Fruit fly (Drosophila melanogaster) whole organism, embryonic: Measurements from ENCODE around the gene CG9150.

Source experiments
- Adf1 ChIP-seq: fragments of 200-800 bp; sonication (Bioruptor generic); IDR thresholded peaks from 2 replicates; pipeline ENCODE4 v1.3.6; 2022; ENCODE audit warnings: missing biosample characterization, missing genetic modification characterization
- Antp ChIP-seq: fragments of 200-800 bp; sonication (Bioruptor generic); optimal IDR thresholded peaks from 3 replicates; lab custom pipeline; 2016; ENCODE audit warnings: missing biosample characterization, missing genetic modification characterization
- BtbVII ChIP-seq: fragments of 200-800 bp; sonication (Bioruptor generic); optimal IDR thresholded peaks from 3 replicates; lab custom pipeline; 2017; ENCODE audit warnings: missing biosample characterization, mild to moderate bottlenecking, missing genetic modification characterization
- CG10959 ChIP-seq: fragments of 200-800 bp; sonication (Bioruptor generic); IDR thresholded peaks from 2 replicates; pipeline ENCODE4 v1.3.6; 2022; ENCODE audit warnings: missing biosample characterization, missing genetic modification characterization
- CG10979 ChIP-seq: fragments of 200-800 bp; sonication (Bioruptor generic); optimal IDR thresholded peaks from 2 replicates; lab custom pipeline; 2018; ENCODE audit warnings: missing biosample characterization, mild to moderate bottlenecking, missing genetic modification characterization, moderate library complexity
- CG11723 ChIP-seq: fragments of 200-800 bp; sonication (Bioruptor generic); optimal IDR thresholded peaks from 2 replicates; lab custom pipeline; 2017; ENCODE audit warnings: missing biosample characterization, mild to moderate bottlenecking, missing genetic modification characterization
- CG12071 ChIP-seq: fragments of 200-800 bp; sonication (Bioruptor generic); optimal IDR thresholded peaks from 3 replicates; lab custom pipeline; 2018; ENCODE audit warnings: missing biosample characterization, mild to moderate bottlenecking, missing genetic modification characterization
- CG13287 ChIP-seq: fragments of 200-800 bp; sonication (Bioruptor generic); IDR thresholded peaks from 2 replicates; pipeline ENCODE4 v1.3.6; 2022; ENCODE audit warnings: missing biosample characterization, missing genetic modification characterization; ENCODE audit not compliant: partially characterized antibody
- CG1602 ChIP-seq: fragments of 200-800 bp; sonication (Bioruptor generic); optimal IDR thresholded peaks from 3 replicates; lab custom pipeline; 2016; ENCODE audit warnings: missing biosample characterization, missing genetic modification characterization
- CG31224 ChIP-seq: fragments of 200-800 bp; sonication (Bioruptor generic); IDR thresholded peaks from 2 replicates; pipeline ENCODE4 v1.3.6; 2022; ENCODE audit warnings: missing biosample characterization, missing genetic modification characterization
- CG33213 ChIP-seq: fragments of 200-800 bp; sonication (Bioruptor generic); optimal IDR thresholded peaks from 3 replicates; lab custom pipeline; 2016; ENCODE audit warnings: missing biosample characterization, missing genetic modification characterization
- CG3838 ChIP-seq: fragments of 200-800 bp; sonication (Bioruptor generic); optimal IDR thresholded peaks from 3 replicates; lab custom pipeline; 2016; ENCODE audit warnings: missing biosample characterization, missing genetic modification characterization
- CG43689 ChIP-seq: fragments of 200-800 bp; sonication (Bioruptor generic); IDR thresholded peaks from 2 replicates; pipeline ENCODE4 v1.3.6; 2022; ENCODE audit warnings: missing biosample characterization, missing genetic modification characterization
- CG4404 ChIP-seq: fragments of 200-800 bp; sonication (Bioruptor generic); IDR thresholded peaks from 2 replicates; pipeline ENCODE4 v1.3.6; 2022; ENCODE audit warnings: missing biosample characterization, missing genetic modification characterization
- CG7963 ChIP-seq: fragments of 200-800 bp; sonication (Bioruptor generic); IDR thresholded peaks from 3 replicates; pipeline ENCODE4 v1.3.6; 2022; ENCODE audit warnings: missing biosample characterization, missing genetic modification characterization; ENCODE audit not compliant: partially characterized antibody
- CG7987 ChIP-seq: fragments of 200-800 bp; sonication (Bioruptor generic); optimal IDR thresholded peaks from 2 replicates; lab custom pipeline; 2018; ENCODE audit warnings: missing biosample characterization, mild to moderate bottlenecking, missing genetic modification characterization, moderate library complexity
- CG8089 ChIP-seq: fragments of 200-800 bp; sonication (Bioruptor generic); optimal IDR thresholded peaks from 3 replicates; lab custom pipeline; 2016; ENCODE audit warnings: missing biosample characterization, missing genetic modification characterization
- Dref ChIP-seq: fragments of 200-800 bp; sonication (Bioruptor generic); IDR thresholded peaks from 2 replicates; pipeline ENCODE4 v1.3.6; 2022; ENCODE audit warnings: missing biosample characterization, missing genetic modification characterization
- Gug ChIP-seq: fragments of 200-800 bp; sonication (Bioruptor generic); IDR thresholded peaks from 4 replicates; pipeline ENCODE4 v1.3.6; 2022; ENCODE audit warnings: missing biosample characterization, missing genetic modification characterization
- HLHmδ ChIP-seq: fragments of 200-800 bp; sonication (Bioruptor generic); optimal IDR thresholded peaks from 2 replicates; lab custom pipeline; 2018; ENCODE audit warnings: missing biosample characterization, mild to moderate bottlenecking, missing genetic modification characterization, moderate library complexity
- Hey ChIP-seq: fragments of 200-800 bp; sonication (Bioruptor generic); optimal IDR thresholded peaks from 3 replicates; lab custom pipeline; 2018; ENCODE audit warnings: missing biosample characterization, mild to moderate bottlenecking, missing genetic modification characterization
- MTF-1 ChIP-seq: fragments of 200-800 bp; sonication (Bioruptor generic); optimal IDR thresholded peaks from 2 replicates; lab custom pipeline; 2018; ENCODE audit warnings: missing biosample characterization, mild to moderate bottlenecking, missing genetic modification characterization, borderline replicate concordance
- Nf-YA ChIP-seq: fragments of 200-800 bp; sonication (Bioruptor generic); IDR thresholded peaks from 2 replicates; pipeline ENCODE4 v1.3.6; 2022; ENCODE audit warnings: missing biosample characterization, missing genetic modification characterization
- Rfx ChIP-seq: fragments of 200-800 bp; sonication (Bioruptor generic); IDR thresholded peaks from 2 replicates; pipeline ENCODE4 v1.3.6; 2022; ENCODE audit warnings: missing biosample characterization, missing genetic modification characterization
- ab ChIP-seq: fragments of 200-800 bp; sonication (Bioruptor generic); optimal IDR thresholded peaks from 2 replicates; lab custom pipeline; 2016; ENCODE audit warnings: missing biosample characterization, missing genetic modification characterization
- abd-A ChIP-seq: fragments of 200-800 bp; sonication (Bioruptor generic); optimal IDR thresholded peaks from 3 replicates; lab custom pipeline; 2019; ENCODE audit warnings: missing biosample characterization, mild to moderate bottlenecking, missing genetic modification characterization, moderate library complexity
- aop ChIP-seq: fragments of 200-800 bp; sonication (Bioruptor generic); IDR thresholded peaks from 2 replicates; pipeline ENCODE4 v1.3.6; 2022; ENCODE audit warnings: missing biosample characterization, missing genetic modification characterization
- ase ChIP-seq: fragments of 200-800 bp; sonication (Bioruptor generic); IDR thresholded peaks from 3 replicates; pipeline ENCODE4 v1.3.6; 2022; ENCODE audit warnings: missing biosample characterization, missing genetic modification characterization
- ash1 ChIP-seq: fragments of 200-800 bp; sonication (Bioruptor generic); optimal IDR thresholded peaks from 2 replicates; lab custom pipeline; 2018; ENCODE audit warnings: missing biosample characterization, mild to moderate bottlenecking, missing genetic modification characterization
- corto ChIP-seq: fragments of 200-800 bp; sonication (Bioruptor generic); optimal IDR thresholded peaks from 2 replicates; lab custom pipeline; 2016; ENCODE audit warnings: missing biosample characterization, mild to moderate bottlenecking, missing genetic modification characterization, moderate library complexity
- crc ChIP-seq: fragments of 200-800 bp; sonication (Bioruptor generic); optimal IDR thresholded peaks from 2 replicates; lab custom pipeline; 2016; ENCODE audit warnings: missing biosample characterization, missing genetic modification characterization
- crol ChIP-seq: fragments of 200-800 bp; sonication (Bioruptor generic); IDR thresholded peaks from 2 replicates; pipeline ENCODE4 v1.3.6; 2022; ENCODE audit warnings: missing biosample characterization, missing genetic modification characterization
- crp ChIP-seq, 2 experiments: fragments of 200-800 bp; sonication (Bioruptor generic); optimal IDR thresholded peaks; 2 replicates in 1 of 2; 3 replicates in 1 of 2; lab custom pipeline; 2017; ENCODE audit warnings: missing biosample characterization in 2 of 2, missing genetic modification characterization in 2 of 2, mild to moderate bottlenecking in 1 of 2, moderate library complexity in 1 of 2
- dmrt11E ChIP-seq: fragments of 200-800 bp; sonication (Bioruptor generic); optimal IDR thresholded peaks from 3 replicates; lab custom pipeline; 2018; ENCODE audit warnings: missing biosample characterization, mild to moderate bottlenecking, missing genetic modification characterization, moderate library complexity
- esg ChIP-seq: fragments of 200-800 bp; sonication (Bioruptor generic); conservative IDR thresholded peaks from 2 replicates; pipeline ENCODE4 v1.3.6; 2022; ENCODE audit warnings: missing biosample characterization, missing genetic modification characterization
- gce ChIP-seq: fragments of 200-800 bp; sonication (Bioruptor generic); IDR thresholded peaks from 3 replicates; pipeline ENCODE4 v1.3.6; 2022; ENCODE audit warnings: missing biosample characterization, missing genetic modification characterization
- gfzf ChIP-seq: fragments of 200-800 bp; sonication (Bioruptor generic); optimal IDR thresholded peaks from 2 replicates; lab custom pipeline; 2016; ENCODE audit warnings: missing biosample characterization, mild to moderate bottlenecking, missing genetic modification characterization, moderate library complexity
- gro ChIP-seq: fragments of 200-800 bp; sonication (Bioruptor generic); optimal IDR thresholded peaks from 2 replicates; lab custom pipeline; 2016; ENCODE audit warnings: missing biosample characterization, missing genetic modification characterization
- hkb ChIP-seq, 2 experiments: fragments of 200-800 bp in 1 of 2; fragments of >200 bp in 1 of 2; sonication (Bioruptor generic) in 1 of 2; IDR thresholded peaks in 1 of 2; optimal IDR thresholded peaks in 1 of 2; 2 replicates each; pipeline versions ENCODE4 v1.3.6 to Lab custom; 2017 to 2022; ENCODE audit warnings: missing biosample characterization in 1 of 2, missing genetic modification characterization in 1 of 2
- jigr1 ChIP-seq: fragments of 200-800 bp; sonication (Bioruptor generic); IDR thresholded peaks from 3 replicates; pipeline ENCODE4 v1.3.6; 2022; ENCODE audit warnings: missing biosample characterization, missing genetic modification characterization
- lbe ChIP-seq: fragments of 200-800 bp; sonication (Bioruptor generic); optimal IDR thresholded peaks from 2 replicates; lab custom pipeline; 2016; ENCODE audit warnings: missing biosample characterization, mild to moderate bottlenecking, missing genetic modification characterization
- nerfin-1 ChIP-seq: fragments of 200-800 bp; sonication (Bioruptor generic); optimal IDR thresholded peaks from 3 replicates; lab custom pipeline; 2019; ENCODE audit warnings: missing biosample characterization, mild to moderate bottlenecking, missing genetic modification characterization, moderate library complexity
- pita ChIP-seq: fragments of 200-800 bp; sonication (Bioruptor generic); optimal IDR thresholded peaks from 2 replicates; lab custom pipeline; 2017; ENCODE audit warnings: missing biosample characterization, mild to moderate bottlenecking, missing genetic modification characterization
- sd ChIP-seq: fragments of 200-800 bp; sonication (Bioruptor generic); optimal IDR thresholded peaks from 3 replicates; lab custom pipeline; 2018; ENCODE audit warnings: missing biosample characterization, mild to moderate bottlenecking, missing genetic modification characterization, moderate library complexity
- sim ChIP-seq: fragments of 200-800 bp; sonication (Bioruptor generic); IDR thresholded peaks from 2 replicates; pipeline ENCODE4 v1.3.6; 2022; ENCODE audit warnings: missing biosample characterization, missing genetic modification characterization
- slbo ChIP-seq: fragments of 200-800 bp; sonication (Bioruptor generic); IDR thresholded peaks from 2 replicates; pipeline ENCODE4 v1.3.6; 2022; ENCODE audit warnings: missing biosample characterization, missing genetic modification characterization
- tio ChIP-seq: fragments of 200-800 bp; sonication (Bioruptor generic); optimal IDR thresholded peaks from 2 replicates; lab custom pipeline; 2017; ENCODE audit warnings: missing biosample characterization, missing genetic modification characterization, inconsistent platforms
- zfh2 ChIP-seq: fragments of 200-800 bp; sonication (Bioruptor generic); optimal IDR thresholded peaks from 2 replicates; lab custom pipeline; 2016; ENCODE audit warnings: missing biosample characterization, missing genetic modification characterization

CG9150 gene

dm6 chr2L:6062382-6063082, 5.9 kb downstream of the CG9150 start, which contains the start of the genes ND-51 and CG13994 (continued):
- TF ChIP-seq crp (GFP tag; optimal IDR thresholded peaks at IDR 0.05; lab: Kevin White, UChicago) (peak; percentile 40 to 86), tio (GFP tag; lab: Kevin White, UChicago) (no peak), Rfx (GFP tag; lab: Robert Waterston, UW) (peak; percentile 88), CG8089 (GFP tag; lab: Kevin White, UChicago) (peak; percentile 73), crc (GFP tag; lab: Kevin White, UChicago) (peak; percentile 71), lbe (GFP tag; lab: Kevin White, UChicago) (no peak), zfh2 (GFP tag; lab: Kevin White, UChicago) (peak; percentile 79), slbo (GFP tag; lab: Robert Waterston, UW) (peak; percentile 89), CG7987 (GFP tag; lab: Kevin White, UChicago) (peak; percentile 20), Gug (GFP tag; lab: Robert Waterston, UW) (peak; percentile 82; the same call in 3 of the 4 replicates), jigr1 (GFP tag; lab: Robert Waterston, UW) (peak; percentile 34; the same call in 1 of the 3 replicates), Antp (peak; percentile 89), ash1 (GFP tag; lab: Kevin White, UChicago) (no peak), ab (GFP tag; lab: Kevin White, UChicago) (peak; percentile 1), ase (peak; percentile 80), CG12071 (GFP tag; lab: Kevin White, UChicago) (peak; percentile 46), nerfin-1 (tag; lab: Kevin White, UChicago) (peak; percentile 71), MTF-1 (GFP tag; lab: Kevin White, UChicago) (peak; percentile 1), CG10979 (tag; lab: Kevin White, UChicago) (peak; percentile 76), CG4404 (GFP tag; lab: Robert Waterston, UW) (peak; percentile 61; the same call in 1 of the 2 replicates), Dref (GFP tag; lab: Robert Waterston, UW) (peak; percentile 41), Nf-YA (GFP tag; lab: Robert Waterston, UW) (0 out of 2 replicates have a peak, but pooled peaks have one; percentile 45), aop (0 out of 2 replicates have a peak, but pooled peaks have one; percentile 25), esg (GFP tag; lab: Robert Waterston, UW) (peak; percentile 73), corto (GFP tag; lab: Kevin White, UChicago) (no peak), Hey (tag; lab: Kevin White, UChicago) (peak; percentile 49), dmrt11E (peak; percentile 71), crol (GFP tag; lab: Robert Waterston, UW) (no peak), gce (GFP tag; lab: Robert Waterston, UW) (peak; percentile 9; the same call in 1 of the 3 replicates), CG1602 (GFP tag; lab: Kevin White, UChicago) (peak; percentile 75), CG43689 (GFP tag; lab: Robert Waterston, UW) (no peak), CG10959 (GFP tag; lab: Robert Waterston, UW) (peak; percentile 59), CG3838 (GFP tag; lab: Kevin White, UChicago) (peak; percentile 70), Adf1 (GFP tag; lab: Robert Waterston, UW) (peak; percentile 56; the same call in 1 of the 2 replicates), CG11723 (GFP tag; lab: Kevin White, UChicago) (peak; percentile 75), sd (no peak), BtbVII (peak; percentile 55), pita (no peak), sim (GFP tag; lab: Robert Waterston, UW) (0 out of 2 replicates have a peak, but pooled peaks have one; percentile 16), gfzf (GFP tag; lab: Kevin White, UChicago) (peak; percentile 73), CG31224 (peak; percentile 57), HLHmδ (GFP tag; lab: Kevin White, UChicago) (no peak), CG13287 (GFP tag; lab: Robert Waterston, UW) (peak; percentile 52; the same call in 1 of the 2 replicates), CG7963 (GFP tag; lab: Robert Waterston, UW) (0 out of 3 replicates have a peak, but pooled peaks have one; percentile 1), CG33213 (GFP tag; lab: Kevin White, UChicago) (peak; percentile 77), hkb (optimal IDR thresholded peaks at IDR 0.05; lab: Kevin White, UChicago) (no peak), hkb (GFP tag; IDR thresholded peaks at IDR 0.05; lab: Robert Waterston, UW) (peak; percentile 84), gro (GFP tag; lab: Kevin White, UChicago) (peak; percentile 87), abd-A (no peak)
